Worm (Caenorhabditis elegans) whole organism, midembryonic: ENCODE data around the gene F31D4.5.

ENCODE experiments used
- T22C8.4 ChIP-seq: fragments of 200-800 bp; sonication (Bioruptor generic); IDR thresholded peaks from 2 replicates; pipeline ENCODE4 v1.3.6; 2022; ENCODE audit warnings: missing genetic modification characterization, missing compliant biosample characterization
- cog-1 ChIP-seq: sonication (generic microtip); optimal IDR thresholded peaks from 2 replicates; lab custom pipeline; 2016; ENCODE audit warnings: missing genetic modification characterization, missing compliant biosample characterization
- flt-1 ChIP-seq: fragments of 200-800 bp; sonication (Bioruptor generic); IDR thresholded peaks from 2 replicates; pipeline ENCODE4 v1.3.6; 2022; ENCODE audit warnings: missing genetic modification characterization, missing compliant biosample characterization
- klf-2 ChIP-seq: fragments of 200-800 bp; sonication (Bioruptor generic); conservative IDR thresholded peaks from 2 replicates; pipeline ENCODE4 v1.3.6; 2022; ENCODE audit warnings: missing genetic modification reagents, missing genetic modification characterization, missing compliant biosample characterization
- med-1 ChIP-seq: sonication (generic microtip); optimal IDR thresholded peaks from 2 replicates; lab custom pipeline; 2017; ENCODE audit warnings: missing genetic modification characterization, mild to moderate bottlenecking, missing compliant biosample characterization, antibody characterized with exemption, missing genetic modification reagents; ENCODE audit not compliant: insufficient read depth
- ref-1 ChIP-seq: fragments of 200-800 bp; sonication (Bioruptor generic); conservative IDR thresholded peaks from 2 replicates; pipeline ENCODE4 v1.3.6; 2022; ENCODE audit warnings: missing genetic modification reagents, missing genetic modification characterization, missing compliant biosample characterization
- tab-1 ChIP-seq: fragments of 200-800 bp; sonication (Bioruptor generic); IDR thresholded peaks from 2 replicates; pipeline ENCODE4 v1.3.6; 2022; ENCODE audit warnings: missing genetic modification characterization, missing compliant biosample characterization
- ztf-23 ChIP-seq: fragments of 200-800 bp; sonication (Bioruptor generic); IDR thresholded peaks from 2 replicates; pipeline ENCODE4 v1.3.6; 2022; ENCODE audit warnings: missing genetic modification reagents, missing genetic modification characterization, missing compliant biosample characterization
- ztf-29 ChIP-seq: fragments of 200-800 bp; sonication (Bioruptor generic); IDR thresholded peaks from 2 replicates; pipeline ENCODE4 v1.3.6; 2022; ENCODE audit warnings: missing genetic modification reagents, missing genetic modification characterization, missing compliant biosample characterization

The F31D4.5 gene

ce11 chrV:20871194-20871593, 17.3 kb downstream of the F31D4.5 start:
- TF ChIP-seq ref-1 (GFP tag; lab: Robert Waterston, UW) (no peak), tab-1 (GFP tag; lab: Robert Waterston, UW) (no peak), flt-1 (GFP tag; lab: Robert Waterston, UW) (no peak), T22C8.4 (GFP tag; lab: Robert Waterston, UW) (no peak), med-1 (GFP tag; lab: Kevin White, UChicago) (no peak), ztf-29 (GFP tag; lab: Robert Waterston, UW) (no peak), klf-2 (GFP tag; lab: Robert Waterston, UW) (no peak), ztf-23 (GFP tag; lab: Robert Waterston, UW) (no peak), cog-1 (tag; lab: Kevin White, UChicago) (no peak)

DNA sequence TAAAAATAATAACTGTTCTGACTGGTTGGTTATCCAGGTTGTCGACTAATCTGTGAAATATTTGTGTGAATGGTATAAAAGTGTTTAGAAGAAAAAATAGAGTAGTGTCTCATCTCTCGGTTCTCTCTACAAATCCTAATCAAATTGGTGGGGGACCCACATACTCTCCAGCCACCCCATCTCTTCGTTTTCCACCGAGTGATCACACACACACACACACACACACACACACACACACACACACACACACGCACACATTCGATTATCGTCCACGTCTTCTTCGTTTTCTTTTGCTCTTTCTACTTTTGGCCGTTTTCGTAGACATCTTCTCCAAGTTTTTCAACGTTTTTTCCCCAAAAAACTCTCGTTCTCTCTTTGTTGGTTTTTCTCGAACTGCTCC, 19.3 kb downstream of the F31D4.5 start:
- TF ChIP-seq klf-2 (GFP tag; lab: Robert Waterston, UW) = no peak
- TF ChIP-seq flt-1 (GFP tag; lab: Robert Waterston, UW) = no peak
- TF ChIP-seq tab-1 (GFP tag; lab: Robert Waterston, UW) = no peak
- TF ChIP-seq med-1 (GFP tag; lab: Kevin White, UChicago) = no peak
- no peak for TF ChIP-seq ref-1 (GFP tag; lab: Robert Waterston, UW)
- no peak for TF ChIP-seq T22C8.4 (GFP tag; lab: Robert Waterston, UW)
- no peak for TF ChIP-seq ztf-23 (GFP tag; lab: Robert Waterston, UW)
- TF ChIP-seq ztf-29 (GFP tag; lab: Robert Waterston, UW) = no peak
- TF ChIP-seq cog-1 (tag; lab: Kevin White, UChicago) = no peak

ce11 chrV:20875324-20875723, 21.5 kb downstream of the F31D4.5 start:
- TF ChIP-seq ztf-29 (GFP tag; lab: Robert Waterston, UW) (no peak), cog-1 (tag; lab: Kevin White, UChicago) (no peak), ztf-23 (GFP tag; lab: Robert Waterston, UW) (no peak), T22C8.4 (GFP tag; lab: Robert Waterston, UW) (no peak), ref-1 (GFP tag; lab: Robert Waterston, UW) (no peak), flt-1 (GFP tag; lab: Robert Waterston, UW) (no peak), tab-1 (GFP tag; lab: Robert Waterston, UW) (no peak), med-1 (GFP tag; lab: Kevin White, UChicago) (no peak), klf-2 (GFP tag; lab: Robert Waterston, UW) (no peak)

ce11 chrV:20879069-20879667, 25.3 kb downstream of the F31D4.5 start, which contains the start of gene unc-80:
TSS of gene unc-80 (plus strand) at chrV:20879601.
- TF ChIP-seq tab-1 (GFP tag; lab: Robert Waterston, UW) (no peak), flt-1 (GFP tag; lab: Robert Waterston, UW) (no peak), klf-2 (GFP tag; lab: Robert Waterston, UW) (no peak), cog-1 (tag; lab: Kevin White, UChicago) (no peak), med-1 (GFP tag; lab: Kevin White, UChicago) (no peak), ztf-23 (GFP tag; lab: Robert Waterston, UW) (no peak), ztf-29 (GFP tag; lab: Robert Waterston, UW) (no peak), T22C8.4 (GFP tag; lab: Robert Waterston, UW) (no peak), ref-1 (GFP tag; lab: Robert Waterston, UW) (no peak)

DNA sequence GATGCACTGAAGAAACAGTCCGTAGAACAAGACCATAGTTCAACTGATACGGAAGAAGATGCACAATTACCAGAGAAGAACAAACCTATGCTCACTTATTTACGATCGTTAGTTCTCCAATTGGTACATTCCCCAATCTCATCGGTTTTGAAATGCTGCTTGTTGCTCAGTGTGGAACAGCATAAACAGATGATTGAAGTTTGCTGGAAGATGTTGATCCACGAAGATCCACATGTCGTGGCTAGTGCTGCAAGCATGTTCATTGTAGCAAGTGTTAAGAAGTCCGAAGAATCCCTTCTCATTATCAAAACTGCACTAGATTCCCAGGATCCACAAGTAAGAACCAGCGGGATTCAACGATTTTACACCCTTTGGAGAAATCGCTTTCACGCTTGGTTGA, 38.0 kb downstream of the F31D4.5 start:
- TF ChIP-seq cog-1 (tag; lab: Kevin White, UChicago) = no peak

DNA sequence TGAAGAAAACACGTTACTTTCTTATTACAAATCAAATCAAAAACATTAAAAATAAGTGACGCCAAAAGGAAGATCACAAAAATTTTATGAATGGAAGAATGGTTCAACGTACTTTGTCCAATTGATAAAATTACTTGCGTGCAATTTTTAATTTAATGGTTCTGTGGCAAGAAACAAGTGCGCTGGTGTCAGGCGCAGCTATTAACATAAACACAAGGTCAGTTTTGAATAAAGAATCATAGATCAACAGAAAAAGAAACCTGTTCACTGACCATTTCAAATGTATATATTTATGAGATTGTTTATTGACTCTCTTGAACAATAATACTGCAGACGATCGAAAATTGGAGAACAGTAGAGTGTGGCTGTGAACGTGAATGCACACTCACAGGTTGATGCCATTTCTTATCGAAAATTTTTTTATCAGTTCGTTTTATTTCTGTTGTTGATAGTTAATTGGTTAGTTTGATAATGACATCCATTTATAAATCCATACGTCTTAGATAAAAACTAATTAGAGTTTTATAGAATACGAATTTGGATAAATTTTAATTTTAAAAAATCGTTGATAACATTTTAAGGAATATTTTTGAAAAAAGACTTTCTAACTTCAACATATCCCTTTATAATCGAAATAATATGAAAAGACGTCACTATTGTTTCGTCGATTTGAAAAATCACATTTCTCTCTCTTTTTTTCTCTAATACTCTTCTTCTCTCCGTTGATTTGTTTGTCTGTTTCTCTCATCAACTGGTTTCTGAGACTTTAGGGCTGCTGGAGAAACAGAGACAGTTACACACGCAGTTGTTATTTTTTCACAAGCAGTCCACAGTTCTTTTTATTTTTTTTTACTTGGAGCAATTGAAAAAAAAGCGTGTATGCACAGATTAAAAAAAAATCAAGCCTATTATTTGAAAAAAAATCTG, 49.6 kb downstream of the F31D4.5 start, which contains the start of gene amx-3:
amx-3 (minus strand) TSS at position 548 of the 927 bp plus-strand sequence.
- no peak for TF ChIP-seq med-1 (GFP tag; lab: Kevin White, UChicago)
- no peak for TF ChIP-seq ref-1 (GFP tag; lab: Robert Waterston, UW)
- no peak for TF ChIP-seq ztf-29 (GFP tag; lab: Robert Waterston, UW)
- TF ChIP-seq T22C8.4 (GFP tag; lab: Robert Waterston, UW) = no peak
- TF ChIP-seq cog-1 (tag; lab: Kevin White, UChicago) = no peak
- no peak for TF ChIP-seq tab-1 (GFP tag; lab: Robert Waterston, UW)
- TF ChIP-seq ztf-23 (GFP tag; lab: Robert Waterston, UW) = no peak
- no peak for TF ChIP-seq klf-2 (GFP tag; lab: Robert Waterston, UW)
- no peak for TF ChIP-seq flt-1 (GFP tag; lab: Robert Waterston, UW)

DNA sequence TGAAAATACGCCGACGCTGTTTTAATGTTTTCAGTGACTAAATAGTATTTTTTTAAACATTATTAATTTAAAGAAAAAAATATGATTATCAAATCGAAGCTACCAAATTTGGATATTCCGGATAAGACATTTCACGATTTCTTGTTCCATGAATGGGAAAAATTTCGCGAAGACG, 50.1 kb downstream of the F31D4.5 start, which contains the start of gene acs-12:
acs-12 (plus strand) TSS at position 76 of the 175 bp plus-strand sequence.
- TF ChIP-seq tab-1 (GFP tag; lab: Robert Waterston, UW) (no peak), klf-2 (GFP tag; lab: Robert Waterston, UW) (no peak), flt-1 (GFP tag; lab: Robert Waterston, UW) (no peak), med-1 (GFP tag; lab: Kevin White, UChicago) (no peak), ztf-29 (GFP tag; lab: Robert Waterston, UW) (no peak), ref-1 (GFP tag; lab: Robert Waterston, UW) (no peak), ztf-23 (GFP tag; lab: Robert Waterston, UW) (no peak)

ce11 chrV:20906977-20907376, 53.1 kb downstream of the F31D4.5 start:
- TF ChIP-seq ztf-23 (GFP tag; lab: Robert Waterston, UW) (no peak), T22C8.4 (GFP tag; lab: Robert Waterston, UW) (no peak), med-1 (GFP tag; lab: Kevin White, UChicago) (no peak), klf-2 (GFP tag; lab: Robert Waterston, UW) (no peak), cog-1 (tag; lab: Kevin White, UChicago) (no peak), ref-1 (GFP tag; lab: Robert Waterston, UW) (no peak), flt-1 (GFP tag; lab: Robert Waterston, UW) (no peak), ztf-29 (GFP tag; lab: Robert Waterston, UW) (no peak), tab-1 (GFP tag; lab: Robert Waterston, UW) (no peak)
